Fruit fly (Drosophila melanogaster): ENCODE results near the gene Fam92.

DNA sequence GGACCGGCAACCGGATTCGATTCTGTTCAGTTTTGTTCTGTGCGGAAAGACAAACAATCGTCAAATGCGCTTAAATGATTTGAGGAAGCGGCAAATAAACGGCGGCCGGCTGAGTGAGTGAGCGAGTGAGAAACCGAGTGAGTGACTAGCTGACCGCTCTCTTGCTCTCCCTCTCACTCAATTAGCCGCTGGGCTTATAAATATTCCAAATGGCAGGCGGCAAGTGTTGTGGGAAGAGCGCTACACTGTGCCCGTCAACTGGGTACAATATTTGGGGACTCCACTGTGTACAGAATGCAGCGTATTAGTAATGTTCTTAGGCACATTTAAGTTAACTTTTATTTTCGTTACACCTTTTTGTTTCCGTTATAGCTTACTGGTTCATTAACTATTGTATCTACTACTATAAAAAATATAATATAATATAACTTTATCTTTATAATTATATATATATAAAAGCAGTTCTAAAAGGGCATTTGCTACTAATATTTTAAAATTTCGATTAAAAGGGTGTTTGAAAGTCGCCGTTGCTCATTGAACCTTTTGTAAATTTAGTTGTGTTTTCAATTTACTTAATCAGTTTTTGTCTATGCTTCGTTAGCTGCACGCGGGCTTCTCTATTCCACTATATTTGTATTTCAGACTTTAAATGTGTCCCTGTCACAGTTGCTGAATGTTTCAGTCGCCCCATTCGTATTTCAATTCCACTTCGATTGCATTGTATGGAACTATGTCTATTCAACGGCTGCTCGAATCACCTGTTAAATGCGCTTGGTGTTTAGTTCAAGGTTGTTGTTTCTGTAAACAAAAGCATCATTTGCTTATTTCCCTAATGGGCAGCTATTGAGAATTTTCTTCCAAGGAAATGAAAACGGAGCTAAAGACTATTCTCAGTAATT is 2.7 kb upstream of the Fam92 start:
- TF ChIP-seq Eip93F (GFP tag; optimal IDR thresholded peaks at IDR 0.05), result no peak
- no peak for TF ChIP-seq lz (GFP tag; optimal IDR thresholded peaks at IDR 0.05)
- no peak for TF ChIP-seq Lpt (GFP tag; optimal IDR thresholded peaks at IDR 0.05)
- no peak for TF ChIP-seq CG6163 (GFP tag; IDR thresholded peaks at IDR 0.05)
